Fruit fly (Drosophila melanogaster): ENCODE data around the gene Alms1b.

Alms1b gene

dm6 chrX:4614325-4614724, 16.4 kb downstream of the Alms1b start (continued):
- TF ChIP-seq grau (tag; optimal IDR thresholded peaks at IDR 0.05) (peak; percentile 5), Mad (GFP tag; optimal IDR thresholded peaks at IDR 0.05) (no peak), CG4730 (GFP tag; IDR thresholded peaks at IDR 0.05) (no peak), hth (optimal IDR thresholded peaks at IDR 0.05) (no peak), Hr3 (GFP tag; optimal IDR thresholded peaks at IDR 0.05) (no peak), Max (GFP tag; optimal IDR thresholded peaks at IDR 0.05) (no peak), CG12071 (GFP tag; optimal IDR thresholded peaks at IDR 0.05) (no peak), fu2 (GFP tag; optimal IDR thresholded peaks at IDR 0.05) (no peak), Hmr (GFP tag; optimal IDR thresholded peaks at IDR 0.05) (peak; percentile 33), CG10979 (tag; optimal IDR thresholded peaks at IDR 0.05) (no peak), nmo (GFP tag; optimal IDR thresholded peaks at IDR 0.05) (no peak), NK7.1 (GFP tag; optimal IDR thresholded peaks at IDR 0.05) (no peak), Dfd (GFP tag; optimal IDR thresholded peaks at IDR 0.05) (no peak), sens (GFP tag) (peak; percentile 80), CG4328 (GFP tag; optimal IDR thresholded peaks at IDR 0.05) (no peak), CG2199 (GFP tag; IDR thresholded peaks at IDR 0.05) (no peak), CG32767 (GFP tag; IDR thresholded peaks at IDR 0.05) (no peak), CG18011 (GFP tag; optimal IDR thresholded peaks at IDR 0.05) (no peak), sd (tag; optimal IDR thresholded peaks at IDR 0.05) (no peak), Dbx (GFP tag; IDR thresholded peaks at IDR 0.05) (0 out of 3 replicates have a peak, but pooled peaks have one; percentile 37), gem (tag; optimal IDR thresholded peaks at IDR 0.05) (peak; percentile 50), da (GFP tag; optimal IDR thresholded peaks at IDR 0.05) (no peak), fd96Cb (tag; optimal IDR thresholded peaks at IDR 0.05) (no peak), luna (GFP tag; optimal IDR thresholded peaks at IDR 0.05) (no peak), peb (GFP tag; IDR thresholded peaks at IDR 0.05) (peak; percentile 51), CG9437 (GFP tag; optimal IDR thresholded peaks at IDR 0.05) (no peak), wdn (GFP tag; IDR thresholded peaks at IDR 0.05) (no peak), pho (GFP tag; optimal IDR thresholded peaks at IDR 0.05) (no peak), Oaz (GFP tag; IDR thresholded peaks at IDR 0.05) (no peak), CG1832 (GFP tag; optimal IDR thresholded peaks at IDR 0.05) (no peak), zen2 (GFP tag; IDR thresholded peaks at IDR 0.05; ENCODE audit: partially characterized antibody) (no peak), Bdp1 (GFP tag; optimal IDR thresholded peaks at IDR 0.05) (no peak), ro (GFP tag; IDR thresholded peaks at IDR 0.05) (no peak), H15 (GFP tag; IDR thresholded peaks at IDR 0.05) (peak; percentile 41; the same call in 1 of the 3 replicates), slbo (GFP tag; IDR thresholded peaks at IDR 0.05) (peak; percentile 60), CG14667 (GFP tag; IDR thresholded peaks at IDR 0.05) (no peak), Ptx1 (GFP tag; IDR thresholded peaks at IDR 0.05) (peak; percentile 43; the same call in 1 of the 2 replicates), lilli (GFP tag; optimal IDR thresholded peaks at IDR 0.05) (peak; percentile 56), ken (GFP tag; IDR thresholded peaks at IDR 0.05) (no peak), h (optimal IDR thresholded peaks at IDR 0.05) (no peak), CG31365 (tag; optimal IDR thresholded peaks at IDR 0.05) (no peak), sim (GFP tag; IDR thresholded peaks at IDR 0.05) (no peak), CG17385 (GFP tag; optimal IDR thresholded peaks at IDR 0.05) (no peak), Adf1 (GFP tag; IDR thresholded peaks at IDR 0.05) (no peak), croc (GFP tag; conservative IDR thresholded peaks at IDR 0.05) (no peak), sisA (GFP tag; IDR thresholded peaks at IDR 0.05) (peak; percentile 25; the same call in 1 of the 2 replicates), CG10274 (GFP tag; optimal IDR thresholded peaks at IDR 0.05) (no peak), CG8944 (GFP tag; optimal IDR thresholded peaks at IDR 0.05) (no peak), Elba2 (GFP tag; optimal IDR thresholded peaks at IDR 0.05) (no peak), dmrt99B (tag; optimal IDR thresholded peaks at IDR 0.05) (peak; percentile 10), Oli (tag; optimal IDR thresholded peaks at IDR 0.05) (no peak), Tbp (GFP tag; optimal IDR thresholded peaks at IDR 0.05) (no peak), Blimp-1 (GFP tag; optimal IDR thresholded peaks at IDR 0.05) (no peak), CG32532 (GFP tag; IDR thresholded peaks at IDR 0.05) (0 out of 2 replicates have a peak, but pooled peaks have one; percentile 34)
